Fruit fly (Drosophila melanogaster) whole organism: ENCODE data around the gene CG6693.

Experiments used
- CG8478 ChIP-seq: fragments of >200 bp; optimal IDR thresholded peaks from 2 replicates; lab custom pipeline; 2018; ENCODE audit warnings: inconsistent platforms
- psq ChIP-seq: fragments of >200 bp; optimal IDR thresholded peaks from 2 replicates; lab custom pipeline; 2017

DNA sequence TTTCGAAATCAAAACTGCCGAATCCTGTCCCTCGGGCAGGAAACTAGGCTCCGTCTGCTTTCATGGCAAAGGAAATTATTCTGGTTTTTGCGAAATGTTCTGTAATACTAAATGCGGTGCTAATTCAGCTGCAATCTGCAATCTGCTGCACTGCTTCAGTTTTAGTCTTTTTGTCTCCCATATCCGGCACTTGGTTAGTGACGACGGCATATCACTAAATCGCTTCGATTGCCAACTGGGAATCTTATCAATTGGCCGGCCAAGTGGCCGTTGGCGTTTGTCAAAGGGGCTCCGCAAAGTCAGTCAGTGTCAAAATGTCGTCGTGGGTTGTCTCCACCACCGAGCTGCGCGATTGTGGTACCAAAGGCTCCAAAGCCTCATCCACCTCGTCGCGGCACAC, 25.6 kb downstream of the CG6693 start, which contains the start of gene CG18577:
- TF ChIP-seq CG8478 (lab: Kevin White, UChicago) (no peak), psq (lab: Kevin White, UChicago) (no peak)
